Fruit fly (Drosophila melanogaster) whole organism, adult: ENCODE results near the gene Pmvk.

Experiments
- CG11617 ChIP-seq: fragments of 200-800 bp; sonication (Bioruptor generic); optimal IDR thresholded peaks from 2 replicates; lab custom pipeline; 2017; ENCODE audit warnings: mild to moderate bottlenecking, missing biosample characterization, missing genetic modification reagents, missing genetic modification characterization
- CG12768 ChIP-seq: fragments of 200-800 bp; sonication (Bioruptor generic); optimal IDR thresholded peaks from 2 replicates; lab custom pipeline; 2017; ENCODE audit warnings: missing biosample characterization, missing genetic modification characterization, mild to moderate bottlenecking, moderate library complexity, missing genetic modification reagents
- CG14711 ChIP-seq: fragments of 200-800 bp; sonication (Bioruptor generic); optimal IDR thresholded peaks from 2 replicates; lab custom pipeline; 2018; ENCODE audit warnings: missing biosample characterization, mild to moderate bottlenecking, missing genetic modification characterization, moderate library complexity
- CG1620 ChIP-seq: fragments of 200-800 bp; sonication (Bioruptor generic); optimal IDR thresholded peaks from 2 replicates; lab custom pipeline; 2016; ENCODE audit warnings: missing biosample characterization, missing genetic modification characterization
- CG33017 ChIP-seq: fragments of 200-800 bp; sonication (Bioruptor generic); optimal IDR thresholded peaks from 2 replicates; lab custom pipeline; 2018; ENCODE audit warnings: missing biosample characterization, mild to moderate bottlenecking, missing genetic modification characterization, moderate library complexity
- CG5204 ChIP-seq: fragments of 200-800 bp; sonication (Bioruptor generic); optimal IDR thresholded peaks from 2 replicates; lab custom pipeline; 2016; ENCODE audit warnings: missing biosample characterization, missing genetic modification characterization
- CG7045 ChIP-seq: fragments of 200-800 bp; sonication (Bioruptor generic); optimal IDR thresholded peaks from 2 replicates; lab custom pipeline; 2017; ENCODE audit warnings: missing biosample characterization, mild to moderate bottlenecking, missing genetic modification characterization
- CG7101 ChIP-seq: fragments of 200-800 bp; sonication (Bioruptor generic); optimal IDR thresholded peaks from 2 replicates; lab custom pipeline; 2018; ENCODE audit warnings: missing biosample characterization, mild to moderate bottlenecking, missing genetic modification characterization, moderate library complexity
- Clk ChIP-seq: fragments of 200-800 bp; sonication (Bioruptor generic); optimal IDR thresholded peaks from 2 replicates; lab custom pipeline; 2017; ENCODE audit warnings: missing biosample characterization, missing genetic modification characterization
- Crg-1 ChIP-seq: fragments of 200-800 bp; sonication (Bioruptor generic); optimal IDR thresholded peaks from 2 replicates; lab custom pipeline; 2016; ENCODE audit warnings: missing biosample characterization, missing genetic modification characterization
- Hr96 ChIP-seq: fragments of 200-800 bp; sonication (Bioruptor generic); optimal IDR thresholded peaks from 2 replicates; lab custom pipeline; 2016; ENCODE audit warnings: missing biosample characterization, missing genetic modification characterization
- Mnt ChIP-seq: fragments of 200-800 bp; sonication (Bioruptor generic); optimal IDR thresholded peaks from 2 replicates; lab custom pipeline; 2016; ENCODE audit warnings: missing biosample characterization, mild to moderate bottlenecking, missing genetic modification characterization
- bab1 ChIP-seq: fragments of 200-800 bp; sonication (Bioruptor generic); optimal IDR thresholded peaks from 3 replicates; lab custom pipeline; 2019; ENCODE audit warnings: missing biosample characterization, mild to moderate bottlenecking, missing genetic modification characterization, moderate library complexity
- cic ChIP-seq: fragments of 200-800 bp; sonication (Bioruptor generic); optimal IDR thresholded peaks from 2 replicates; lab custom pipeline; 2017; ENCODE audit warnings: missing biosample characterization, mild to moderate bottlenecking, missing genetic modification characterization, moderate library complexity
- cnc ChIP-seq, 2 experiments: fragments of >200 bp; optimal IDR thresholded peaks; 2 replicates each; lab custom pipeline; 2017
- kay ChIP-seq: fragments of 200-800 bp; sonication (Bioruptor generic); peaks from one replicate; lab custom pipeline; 2016; ENCODE audit warnings: missing biosample characterization, missing genetic modification characterization, borderline replicate concordance
- ovo ChIP-seq: fragments of 200-800 bp; sonication (Bioruptor generic); optimal IDR thresholded peaks from 2 replicates; lab custom pipeline; 2016; ENCODE audit warnings: missing biosample characterization, missing genetic modification characterization
- pad ChIP-seq: fragments of 200-800 bp; sonication (Bioruptor generic); optimal IDR thresholded peaks from 3 replicates; lab custom pipeline; 2017; ENCODE audit warnings: missing biosample characterization, missing genetic modification characterization, mild to moderate bottlenecking, moderate library complexity, missing genetic modification reagents
- tj ChIP-seq: fragments of 200-800 bp; sonication (Bioruptor generic); optimal IDR thresholded peaks from 3 replicates; lab custom pipeline; 2017; ENCODE audit warnings: missing biosample characterization, mild to moderate bottlenecking, missing genetic modification characterization, moderate library complexity
- toe ChIP-seq: fragments of 200-800 bp; sonication (Bioruptor generic); optimal IDR thresholded peaks from 2 replicates; lab custom pipeline; 2016; ENCODE audit warnings: missing biosample characterization, missing genetic modification characterization

Pmvk gene

DNA sequence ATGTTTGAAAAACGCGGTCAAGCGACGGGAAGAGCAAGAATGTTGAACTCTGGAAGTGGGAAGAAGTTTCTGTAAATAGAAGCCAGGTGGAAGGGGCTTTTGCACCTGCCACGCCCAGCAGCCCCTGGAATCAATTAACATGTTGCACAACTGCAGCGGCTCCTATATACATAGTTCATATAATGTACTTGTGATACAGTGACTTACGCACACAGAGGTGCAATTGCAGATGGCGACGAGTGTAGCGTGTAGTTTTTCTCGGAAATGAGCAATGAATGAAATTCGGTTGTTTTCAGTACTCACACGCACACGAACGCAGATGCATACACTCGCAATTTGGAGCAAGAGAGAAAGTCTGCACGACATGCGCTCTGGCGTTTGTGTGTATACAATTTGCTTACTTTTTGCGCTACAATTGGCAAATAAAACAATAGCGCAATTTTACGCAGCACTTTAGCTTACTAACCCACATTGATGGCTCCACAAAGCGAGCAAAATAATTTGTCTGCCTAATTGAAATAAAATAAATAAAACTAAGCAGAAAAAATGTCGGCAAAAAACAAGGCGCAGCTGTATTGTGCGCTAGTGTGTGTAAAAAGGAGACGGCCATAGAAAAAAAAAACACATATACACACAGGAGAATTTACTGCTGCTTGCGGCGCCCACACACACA is 3.7 kb downstream of the Pmvk start:
- peak; percentile 47 for TF ChIP-seq Hr96 (GFP tag; lab: Kevin White, UChicago)
- peak; percentile 60 for TF ChIP-seq Mnt (GFP tag; lab: Kevin White, UChicago)
- TF ChIP-seq CG11617 (GFP tag; lab: Kevin White, UChicago): peak; percentile 5
- TF ChIP-seq CG7045 (GFP tag; lab: Kevin White, UChicago): no peak
- no peak for TF ChIP-seq CG5204
- TF ChIP-seq CG14711 (tag; lab: Kevin White, UChicago): no peak
- peak; percentile 40 for TF ChIP-seq Crg-1 (GFP tag; lab: Kevin White, UChicago)
- peak; percentile 100 for TF ChIP-seq cic (GFP tag; lab: Kevin White, UChicago)
- TF ChIP-seq CG7101 (tag; lab: Kevin White, UChicago): no peak
- no peak for TF ChIP-seq ovo (GFP tag; lab: Kevin White, UChicago)
- no peak for TF ChIP-seq bab1 (GFP tag; lab: Kevin White, UChicago)
- peak; percentile 31 for TF ChIP-seq tj (GFP tag; lab: Kevin White, UChicago)
- TF ChIP-seq pad: no peak
- no peak for TF ChIP-seq CG12768
- no peak for TF ChIP-seq CG1620 (GFP tag; lab: Kevin White, UChicago)
- TF ChIP-seq cnc (optimal IDR thresholded peaks at IDR 0.05; lab: Kevin White, UChicago): no peak
- no peak for TF ChIP-seq Clk
- TF ChIP-seq toe (GFP tag; lab: Kevin White, UChicago): peak; percentile 11
- peak; percentile 31 for TF ChIP-seq CG33017 (tag; lab: Kevin White, UChicago)
- no peak for TF ChIP-seq kay (GFP tag; lab: Kevin White, UChicago)

DNA sequence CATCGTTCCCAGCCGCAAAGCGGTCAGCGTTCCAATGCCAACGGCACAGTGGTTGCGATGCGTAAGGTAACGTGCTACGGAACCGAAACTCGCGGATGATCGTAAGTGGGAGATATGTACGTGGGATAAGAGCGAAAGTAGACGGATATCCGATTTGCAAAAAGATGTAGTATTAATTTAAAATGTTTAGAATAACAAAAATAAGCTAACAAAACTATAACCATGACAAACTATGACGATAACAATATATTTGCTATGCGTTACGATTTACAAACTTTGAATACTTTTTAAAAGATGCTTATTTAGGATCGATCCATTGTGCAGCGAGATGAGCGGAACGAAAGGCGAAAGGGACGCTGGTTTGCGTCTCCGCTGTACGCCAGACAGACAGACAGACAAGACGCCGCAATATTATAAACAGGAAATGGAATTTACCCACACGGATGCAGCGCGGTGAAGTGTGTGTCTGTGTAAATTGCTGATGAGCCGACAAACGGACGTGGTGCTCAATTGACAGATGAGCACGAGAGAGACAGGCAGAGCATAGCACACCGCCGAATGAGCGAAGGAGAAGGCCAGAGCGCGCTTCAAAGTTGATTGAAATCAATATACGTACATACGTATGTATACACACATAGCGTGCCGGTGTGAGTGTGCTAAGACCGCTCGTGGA is 4.4 kb downstream of the Pmvk start:
- TF ChIP-seq CG7045 (GFP tag; lab: Kevin White, UChicago) (peak; percentile 83), CG12768 (peak; percentile 75), kay (GFP tag; lab: Kevin White, UChicago) (no peak), Crg-1 (GFP tag; lab: Kevin White, UChicago) (no peak), Hr96 (GFP tag; lab: Kevin White, UChicago) (peak; percentile 72), CG33017 (tag; lab: Kevin White, UChicago) (peak; percentile 61), CG7101 (tag; lab: Kevin White, UChicago) (peak; percentile 73), CG1620 (GFP tag; lab: Kevin White, UChicago) (peak; percentile 22), bab1 (GFP tag; lab: Kevin White, UChicago) (peak; percentile 28), Mnt (GFP tag; lab: Kevin White, UChicago) (peak; percentile 43), CG11617 (GFP tag; lab: Kevin White, UChicago) (peak; percentile 66), CG5204 (peak; percentile 69), Clk (peak; percentile 40), cic (GFP tag; lab: Kevin White, UChicago) (no peak), cnc (optimal IDR thresholded peaks at IDR 0.05; lab: Kevin White, UChicago) (no peak), toe (GFP tag; lab: Kevin White, UChicago) (peak; percentile 68), ovo (GFP tag; lab: Kevin White, UChicago) (peak; percentile 83), CG14711 (tag; lab: Kevin White, UChicago) (peak; percentile 73), pad (no peak), tj (GFP tag; lab: Kevin White, UChicago) (peak; percentile 79)

DNA sequence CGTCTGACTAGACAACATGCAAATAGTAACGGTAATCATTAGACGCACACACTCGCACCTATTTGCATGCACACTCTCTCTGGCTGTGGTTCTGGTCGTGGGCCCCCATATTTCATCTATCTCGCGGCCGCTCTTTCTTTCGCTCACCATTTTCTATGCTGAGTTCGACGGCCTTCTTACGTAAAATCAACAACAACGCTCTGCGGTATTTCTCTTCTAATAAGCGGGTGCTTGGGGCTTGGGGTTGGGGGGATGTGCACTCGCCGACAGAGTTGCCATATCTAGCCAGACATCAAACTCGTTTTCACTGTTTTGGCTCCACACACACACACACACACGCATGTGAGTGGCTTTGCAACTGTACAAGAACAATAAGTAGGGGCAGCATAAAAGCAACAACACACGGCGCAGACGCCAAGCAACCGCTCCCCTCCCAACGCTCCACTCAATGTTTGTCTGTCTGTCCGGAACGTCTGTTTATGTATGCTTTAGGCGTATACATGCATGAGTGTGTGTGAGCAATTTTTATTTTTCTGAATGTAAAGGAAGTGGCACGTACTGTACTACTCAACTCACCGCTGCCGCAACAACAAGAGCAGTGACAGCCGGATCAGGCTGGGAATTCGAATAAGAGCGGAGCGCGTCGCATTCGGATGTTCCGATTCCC is 5.1 kb downstream of the Pmvk start:
- peak; percentile 57 for TF ChIP-seq CG14711 (tag; lab: Kevin White, UChicago)
- TF ChIP-seq pad: peak; percentile 98
- TF ChIP-seq CG11617 (GFP tag; lab: Kevin White, UChicago): no peak
- no peak for TF ChIP-seq Mnt (GFP tag; lab: Kevin White, UChicago)
- no peak for TF ChIP-seq tj (GFP tag; lab: Kevin White, UChicago)
- TF ChIP-seq Crg-1 (GFP tag; lab: Kevin White, UChicago): no peak

DNA sequence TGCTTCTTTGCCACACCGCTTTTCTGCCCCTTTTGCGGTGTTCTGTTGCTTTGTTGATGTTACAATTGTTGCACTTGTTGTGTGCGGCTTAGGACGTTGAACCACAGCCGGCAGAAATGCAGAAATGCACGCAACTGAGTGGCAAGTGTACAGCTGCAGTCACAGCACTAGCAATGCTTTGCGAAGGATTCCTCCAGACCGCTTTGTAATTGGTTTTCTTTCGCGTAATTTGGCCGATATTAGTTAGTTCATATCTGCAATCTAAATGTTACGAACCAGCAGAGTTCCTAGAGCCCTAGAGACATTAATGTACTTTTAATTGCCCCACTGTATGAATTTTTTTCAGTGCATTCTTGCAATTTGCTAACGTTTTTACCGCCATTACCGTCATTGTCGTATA is 5.8 kb downstream of the Pmvk start:
- TF ChIP-seq CG33017 (tag; lab: Kevin White, UChicago): no peak
- TF ChIP-seq tj (GFP tag; lab: Kevin White, UChicago): no peak
- TF ChIP-seq pad: no peak
- TF ChIP-seq kay (GFP tag; lab: Kevin White, UChicago): no peak
- no peak for TF ChIP-seq cnc (optimal IDR thresholded peaks at IDR 0.05; lab: Kevin White, UChicago)
- no peak for TF ChIP-seq CG7045 (GFP tag; lab: Kevin White, UChicago)
- no peak for TF ChIP-seq CG12768
- no peak for TF ChIP-seq Hr96 (GFP tag; lab: Kevin White, UChicago)
- no peak for TF ChIP-seq CG11617 (GFP tag; lab: Kevin White, UChicago)
- no peak for TF ChIP-seq toe (GFP tag; lab: Kevin White, UChicago)
- no peak for TF ChIP-seq Clk

dm6 chr2L:19572496-19573317 is 7.4 kb downstream of the Pmvk start:
- TF ChIP-seq CG11617 (GFP tag; lab: Kevin White, UChicago) (no peak), CG14711 (tag; lab: Kevin White, UChicago) (peak; percentile 32), bab1 (GFP tag; lab: Kevin White, UChicago) (peak; percentile 52), CG33017 (tag; lab: Kevin White, UChicago) (no peak), ovo (GFP tag; lab: Kevin White, UChicago) (peak; percentile 70), Clk (no peak), CG7045 (GFP tag; lab: Kevin White, UChicago) (no peak), CG1620 (GFP tag; lab: Kevin White, UChicago) (no peak), pad (peak; percentile 16), Hr96 (GFP tag; lab: Kevin White, UChicago) (no peak), CG7101 (tag; lab: Kevin White, UChicago) (peak; percentile 42), CG5204 (no peak)
